Worm (Caenorhabditis elegans): ENCODE measurements around the gene mtp-18.

Gene mtp-18

DNA sequence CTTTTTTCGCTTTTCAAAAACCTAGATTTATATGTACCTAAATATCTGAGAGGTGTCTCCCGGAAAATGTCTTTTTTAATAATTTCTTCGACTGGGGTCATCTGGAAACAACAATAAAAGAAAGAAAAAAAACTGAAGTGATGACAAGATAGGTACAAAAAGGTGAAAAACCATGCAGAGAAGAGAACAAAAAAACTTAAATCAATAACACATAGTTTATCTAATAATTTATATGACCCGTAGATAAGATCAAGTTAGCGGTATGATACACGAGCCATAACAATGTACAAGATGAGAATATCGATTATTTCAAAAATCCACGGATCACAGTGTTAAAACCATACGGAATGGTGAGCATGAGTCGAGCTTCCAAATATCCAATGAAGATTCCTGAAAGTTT is at the start of gene mtp-18:
TSS of gene mtp-18 (minus strand) at position 101 of the 400 bp plus-strand sequence.
- TF ChIP-seq dao-5 (tag; optimal IDR thresholded peaks at IDR 0.05) (no peak), W03F9.2 (tag; optimal IDR thresholded peaks at IDR 0.05) (no peak), him-1 (tag; optimal IDR thresholded peaks at IDR 0.05) (no peak)

ce11 chrX:6255561-6255960 is 49.4 kb upstream of the mtp-18 start:
- TF ChIP-seq W03F9.2 (tag; optimal IDR thresholded peaks at IDR 0.05) (no peak), dao-5 (tag; optimal IDR thresholded peaks at IDR 0.05) (peak; percentile 32), him-1 (tag; optimal IDR thresholded peaks at IDR 0.05) (no peak)

DNA sequence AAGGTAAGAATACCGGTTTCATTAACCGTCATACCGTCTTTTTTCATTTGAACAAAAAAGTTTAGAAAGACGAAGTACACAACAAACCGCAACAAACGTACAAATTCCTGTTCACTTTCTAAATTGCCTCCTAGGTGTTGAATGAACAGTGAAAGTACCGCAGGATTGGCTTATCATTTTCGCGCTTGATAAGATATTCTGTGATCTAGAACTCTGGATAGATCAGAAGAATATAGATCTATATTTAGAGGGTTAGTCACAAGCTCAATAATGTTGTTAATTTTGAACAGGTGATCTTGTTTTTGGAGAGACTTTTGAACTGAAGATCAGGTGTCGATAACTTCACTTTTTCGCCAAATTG is 48.4 kb upstream of the mtp-18 start:
- TF ChIP-seq him-1 (tag; optimal IDR thresholded peaks at IDR 0.05) (no peak), dao-5 (tag; optimal IDR thresholded peaks at IDR 0.05) (no peak), W03F9.2 (tag; optimal IDR thresholded peaks at IDR 0.05) (no peak)

- TF ChIP-seq W03F9.2 (tag; optimal IDR thresholded peaks at IDR 0.05) (peak; percentile 30), dao-5 (tag; optimal IDR thresholded peaks at IDR 0.05) (no peak)
These were observed 47.9 kb upstream of the mtp-18 start for ce11 chrX:6253899-6254670.

DNA sequence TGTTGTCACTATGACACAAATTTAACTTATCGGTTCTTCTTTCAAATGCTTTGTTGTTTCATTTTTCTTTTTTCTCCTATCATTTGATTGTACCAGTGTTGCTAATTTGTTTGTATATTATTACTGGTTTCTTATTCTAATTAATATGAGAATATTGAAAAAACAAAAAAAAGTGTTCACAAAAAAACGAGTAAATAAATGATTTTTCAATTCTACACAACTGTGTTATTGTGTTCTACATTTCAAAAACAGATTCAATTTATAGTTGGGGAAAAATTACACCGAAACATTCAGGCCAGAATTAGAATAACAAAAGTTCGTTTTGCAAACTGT is 47.3 kb upstream of the mtp-18 start:
- TF ChIP-seq dao-5 (tag; optimal IDR thresholded peaks at IDR 0.05) (no peak), him-1 (tag; optimal IDR thresholded peaks at IDR 0.05) (peak; percentile 5)

DNA sequence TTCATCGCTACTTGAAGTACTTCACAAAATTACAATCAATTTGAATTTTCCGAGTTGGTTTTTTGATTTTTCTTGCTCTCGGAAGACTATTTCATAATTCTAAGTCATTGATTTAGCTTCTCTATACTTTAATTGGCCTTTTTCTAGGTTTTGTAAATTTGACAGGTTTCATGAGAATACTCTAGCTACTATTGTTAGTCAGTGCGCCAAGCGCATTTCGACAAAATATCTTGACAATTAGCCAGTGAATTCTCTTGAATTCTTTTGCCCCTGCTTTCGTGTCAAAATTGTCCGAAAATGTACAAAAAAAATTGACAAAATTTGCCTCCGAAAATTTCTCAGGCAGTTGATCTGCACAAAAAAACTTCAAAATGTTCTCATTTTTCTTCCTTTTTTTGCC is 47.0 kb upstream of the mtp-18 start:
- TF ChIP-seq W03F9.2 (tag; optimal IDR thresholded peaks at IDR 0.05), result no peak
- TF ChIP-seq him-1 (tag; optimal IDR thresholded peaks at IDR 0.05), result no peak
- no peak for TF ChIP-seq dao-5 (tag; optimal IDR thresholded peaks at IDR 0.05)

DNA sequence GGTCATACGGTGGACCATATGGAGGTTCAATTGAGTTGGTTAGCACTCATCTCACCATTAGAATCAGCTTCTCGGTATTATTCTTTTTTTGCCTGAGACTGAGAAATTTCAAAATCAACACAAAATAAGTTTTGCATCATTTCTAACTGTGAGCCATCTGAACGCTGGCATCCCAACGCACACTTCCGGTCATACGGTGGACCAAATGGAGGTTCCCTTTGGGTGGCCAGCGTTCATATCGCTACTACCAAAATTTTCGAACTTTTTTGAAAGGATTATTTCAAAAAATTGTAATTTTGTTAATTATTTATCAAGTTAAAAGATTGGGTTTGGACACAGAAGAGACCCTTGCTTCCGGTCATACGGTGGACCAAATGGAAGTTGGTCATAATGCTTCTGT is 46.5 kb upstream of the mtp-18 start:
- TF ChIP-seq him-1 (tag; optimal IDR thresholded peaks at IDR 0.05), result no peak
- no peak for TF ChIP-seq dao-5 (tag; optimal IDR thresholded peaks at IDR 0.05)
- no peak for TF ChIP-seq W03F9.2 (tag; optimal IDR thresholded peaks at IDR 0.05)

DNA sequence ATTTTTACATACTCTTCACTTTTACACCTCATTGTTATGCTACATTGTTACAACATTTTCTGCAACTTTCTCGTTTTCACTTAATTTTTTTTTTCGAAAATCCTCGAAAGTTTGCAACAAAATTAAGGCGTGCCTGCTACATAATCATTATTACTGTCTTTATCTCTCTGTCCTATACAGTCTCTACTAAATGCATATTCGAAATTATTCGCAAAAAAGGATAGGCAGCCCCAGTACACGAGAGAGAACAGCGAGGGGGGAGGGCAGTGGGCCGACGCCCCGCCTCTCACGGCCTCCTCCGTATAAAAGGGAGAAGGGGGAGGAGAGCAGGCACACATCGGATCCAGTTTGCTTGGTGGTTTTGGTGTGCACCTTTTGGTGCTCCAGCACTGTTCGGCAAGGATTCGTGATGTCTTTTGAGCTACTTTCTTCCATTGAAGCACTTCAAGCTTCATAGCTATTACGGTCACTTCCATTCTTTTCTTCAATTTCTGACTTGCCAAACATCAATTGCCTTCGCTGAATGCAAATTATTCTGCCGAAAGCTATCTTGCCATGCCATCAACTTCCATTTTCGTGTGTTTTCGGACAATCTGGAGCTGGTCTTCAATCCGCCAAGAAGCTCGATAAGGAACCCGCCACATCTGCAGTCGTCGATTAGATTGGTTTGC is 45.9 kb upstream of the mtp-18 start:
- TF ChIP-seq him-1 (tag; optimal IDR thresholded peaks at IDR 0.05) (peak; percentile 45), W03F9.2 (tag; optimal IDR thresholded peaks at IDR 0.05) (no peak)

- TF ChIP-seq him-1 (tag; optimal IDR thresholded peaks at IDR 0.05) (no peak), dao-5 (tag; optimal IDR thresholded peaks at IDR 0.05) (no peak), W03F9.2 (tag; optimal IDR thresholded peaks at IDR 0.05) (no peak)
These were observed 45.1 kb upstream of the mtp-18 start for ce11 chrX:6251321-6251720.

- TF ChIP-seq dao-5 (tag; optimal IDR thresholded peaks at IDR 0.05) (no peak), W03F9.2 (tag; optimal IDR thresholded peaks at IDR 0.05) (no peak), him-1 (tag; optimal IDR thresholded peaks at IDR 0.05) (no peak)
These were observed 44.7 kb upstream of the mtp-18 start for ce11 chrX:6250866-6251265.

- TF ChIP-seq dao-5 (tag; optimal IDR thresholded peaks at IDR 0.05) (no peak), him-1 (tag; optimal IDR thresholded peaks at IDR 0.05) (no peak), W03F9.2 (tag; optimal IDR thresholded peaks at IDR 0.05) (no peak)
These were observed 44.1 kb upstream of the mtp-18 start for ce11 chrX:6250272-6250752.

DNA sequence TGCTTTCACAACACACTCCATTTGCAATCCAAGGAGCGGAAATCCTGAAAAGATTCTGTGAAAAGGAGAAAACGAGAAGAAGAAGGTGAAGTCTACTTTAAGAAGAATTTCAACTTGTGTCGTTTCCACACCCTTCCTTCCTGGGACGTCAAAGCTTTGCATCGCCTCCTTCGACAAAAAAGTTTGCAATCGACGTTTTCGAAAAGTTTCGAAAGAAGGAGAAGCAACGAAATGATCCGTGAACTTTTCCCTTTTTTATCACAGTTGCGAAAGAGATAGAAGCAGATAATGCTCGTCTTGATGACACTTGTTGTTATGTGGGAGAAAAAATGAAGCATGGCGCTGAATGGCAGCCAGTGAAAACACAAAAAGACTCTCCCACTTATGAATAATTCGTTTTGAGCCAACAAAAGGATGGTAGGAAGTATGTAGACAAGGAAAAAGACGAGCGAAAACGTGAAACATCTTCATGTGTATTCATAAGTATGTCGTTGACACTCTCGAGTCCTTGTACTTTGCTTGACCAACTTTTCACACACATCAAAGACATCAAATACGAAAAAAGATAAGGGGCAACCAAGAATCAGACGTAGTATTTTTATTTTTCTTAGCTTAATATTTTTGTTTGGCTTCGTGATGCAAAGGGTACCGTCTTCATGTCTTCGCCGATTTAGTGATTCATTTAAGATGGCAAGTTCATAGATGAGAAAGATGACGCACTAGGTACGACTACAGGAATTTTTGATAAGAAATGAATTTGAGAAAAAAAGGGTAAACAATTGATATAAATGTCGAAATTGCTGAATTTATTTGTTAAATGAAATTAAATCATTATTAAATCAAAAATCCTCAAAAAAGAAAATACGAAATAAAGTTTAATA is 42.8 kb upstream of the mtp-18 start:
- no peak for TF ChIP-seq dao-5 (tag; optimal IDR thresholded peaks at IDR 0.05)
- TF ChIP-seq him-1 (tag; optimal IDR thresholded peaks at IDR 0.05), result no peak
- no peak for TF ChIP-seq W03F9.2 (tag; optimal IDR thresholded peaks at IDR 0.05)

- no peak for TF ChIP-seq W03F9.2 (tag; optimal IDR thresholded peaks at IDR 0.05)
- no peak for TF ChIP-seq dao-5 (tag; optimal IDR thresholded peaks at IDR 0.05)
- no peak for TF ChIP-seq him-1 (tag; optimal IDR thresholded peaks at IDR 0.05)
These were observed 41.7 kb upstream of the mtp-18 start for ce11 chrX:6247869-6248268.

- TF ChIP-seq him-1 (tag; optimal IDR thresholded peaks at IDR 0.05) (no peak), dao-5 (tag; optimal IDR thresholded peaks at IDR 0.05) (no peak), W03F9.2 (tag; optimal IDR thresholded peaks at IDR 0.05) (no peak)
These were observed 40.8 kb upstream of the mtp-18 start for ce11 chrX:6247013-6247412.

Data from whole organism, L4/young adult.